Worm (Caenorhabditis elegans) whole organism, late embryonic: ENCODE measurements around the gene C04C11.1.

Source experiments
- C38D4.7 ChIP-seq: fragments of 200-800 bp; sonication (Bioruptor generic); optimal IDR thresholded peaks from 2 replicates; lab custom pipeline; 2018; ENCODE audit warnings: mild to moderate bottlenecking, missing genetic modification characterization, moderate library complexity, missing compliant biosample characterization
- F13H6.1 ChIP-seq: sonication (generic microtip); optimal IDR thresholded peaks from 2 replicates; lab custom pipeline; 2016; ENCODE audit warnings: missing genetic modification characterization, missing compliant biosample characterization
- K02D7.2 ChIP-seq: sonication (generic microtip); optimal IDR thresholded peaks from 2 replicates; lab custom pipeline; 2017; ENCODE audit warnings: mild to moderate bottlenecking, missing genetic modification characterization, missing compliant biosample characterization
- ama-1 ChIP-seq: fragments of 150-350 bp; optimal IDR thresholded peaks from 2 replicates; lab custom pipeline; 2014
- ceh-18 ChIP-seq: sonication (generic microtip); optimal IDR thresholded peaks from 2 replicates; lab custom pipeline; 2016; ENCODE audit warnings: missing genetic modification characterization, missing compliant biosample characterization
- ceh-19 ChIP-seq: fragments of 200-800 bp; sonication (Bioruptor generic); optimal IDR thresholded peaks from 2 replicates; lab custom pipeline; 2018; ENCODE audit warnings: mild to moderate bottlenecking, missing genetic modification characterization, missing compliant biosample characterization
- ceh-2 ChIP-seq: sonication (generic microtip); optimal IDR thresholded peaks from 2 replicates; lab custom pipeline; 2016; ENCODE audit warnings: missing genotype, missing genetic modification characterization, missing compliant biosample characterization
- ceh-24 ChIP-seq: sonication (generic microtip); optimal IDR thresholded peaks from 2 replicates; lab custom pipeline; 2016; ENCODE audit warnings: mild to moderate bottlenecking, missing genetic modification characterization, missing compliant biosample characterization
- ceh-34 ChIP-seq: sonication (generic microtip); optimal IDR thresholded peaks from 2 replicates; lab custom pipeline; 2016; ENCODE audit warnings: mild to moderate bottlenecking, missing genetic modification characterization, missing compliant biosample characterization
- ceh-45 ChIP-seq: fragments of 200-800 bp; sonication (Bioruptor generic); IDR thresholded peaks from 2 replicates; pipeline ENCODE4 v1.3.6; 2022; ENCODE audit warnings: missing genetic modification reagents, missing genetic modification characterization, missing compliant biosample characterization
- ceh-6 ChIP-seq: fragments of 200-800 bp; sonication (Bioruptor generic); optimal IDR thresholded peaks from 2 replicates; lab custom pipeline; 2018; ENCODE audit warnings: mild to moderate bottlenecking, missing genetic modification characterization, missing compliant biosample characterization
- ceh-9 ChIP-seq: sonication (generic microtip); optimal IDR thresholded peaks from 2 replicates; lab custom pipeline; 2016; ENCODE audit warnings: mild to moderate bottlenecking, missing genetic modification characterization, inconsistent platforms, missing compliant biosample characterization
- che-1 ChIP-seq: sonication (generic microtip); optimal IDR thresholded peaks from 2 replicates; lab custom pipeline; 2016; ENCODE audit warnings: mild to moderate bottlenecking, missing genetic modification characterization, missing compliant biosample characterization
- dmd-4 ChIP-seq: sonication (generic microtip); optimal IDR thresholded peaks from 2 replicates; lab custom pipeline; 2016; ENCODE audit warnings: borderline replicate concordance, missing genetic modification characterization, missing compliant biosample characterization
- elt-2 ChIP-seq: sonication (generic microtip); optimal IDR thresholded peaks from 2 replicates; lab custom pipeline; 2016; ENCODE audit warnings: missing genetic modification reagents, missing genetic modification characterization, missing compliant biosample characterization
- elt-4 ChIP-seq: sonication (generic microtip); optimal IDR thresholded peaks from 2 replicates; lab custom pipeline; 2016; ENCODE audit warnings: missing genetic modification characterization, missing compliant biosample characterization
- eyg-1 ChIP-seq: sonication (generic microtip); optimal IDR thresholded peaks from 2 replicates; lab custom pipeline; 2016; ENCODE audit warnings: missing genotype, missing genetic modification characterization, missing compliant biosample characterization
- gmeb-2 ChIP-seq: sonication (generic microtip); optimal IDR thresholded peaks from 2 replicates; lab custom pipeline; 2016; ENCODE audit warnings: missing genetic modification characterization, inconsistent platforms, missing compliant biosample characterization
- hlh-13 ChIP-seq: fragments of 200-800 bp; sonication (Bioruptor generic); optimal IDR thresholded peaks from 2 replicates; lab custom pipeline; 2018; ENCODE audit warnings: mild to moderate bottlenecking, missing genetic modification characterization, missing compliant biosample characterization
- hlh-15 ChIP-seq: sonication (generic microtip); optimal IDR thresholded peaks from 2 replicates; lab custom pipeline; 2016; ENCODE audit warnings: missing genetic modification characterization, missing compliant biosample characterization
- hlh-30 ChIP-seq: sonication (generic microtip); optimal IDR thresholded peaks from 2 replicates; lab custom pipeline; 2017; ENCODE audit warnings: antibody characterized with exemption, missing genetic modification characterization, missing compliant biosample characterization; ENCODE audit not compliant: insufficient read depth
- hlh-6 ChIP-seq: sonication (generic microtip); optimal IDR thresholded peaks from 2 replicates; lab custom pipeline; 2016; ENCODE audit warnings: missing genotype, missing genetic modification characterization, missing compliant biosample characterization
- lim-6 ChIP-seq: sonication (generic microtip); optimal IDR thresholded peaks from 2 replicates; lab custom pipeline; 2016; ENCODE audit warnings: missing genetic modification characterization, missing compliant biosample characterization
- mec-3 ChIP-seq: sonication (generic microtip); optimal IDR thresholded peaks from 2 replicates; lab custom pipeline; 2016; ENCODE audit warnings: borderline replicate concordance, missing genetic modification characterization, missing compliant biosample characterization
- nfya-1 ChIP-seq: sonication (generic microtip); optimal IDR thresholded peaks from 2 replicates; lab custom pipeline; 2017; ENCODE audit warnings: missing genetic modification characterization, mild to moderate bottlenecking, missing compliant biosample characterization, antibody characterized with exemption, moderate library complexity
- nhr-232 ChIP-seq: sonication (generic microtip); optimal IDR thresholded peaks from 2 replicates; lab custom pipeline; 2016; ENCODE audit warnings: missing genetic modification characterization, missing compliant biosample characterization
- npax-4 ChIP-seq: sonication (generic microtip); optimal IDR thresholded peaks from 2 replicates; lab custom pipeline; 2016; ENCODE audit warnings: missing genetic modification characterization, missing compliant biosample characterization
- pag-3 ChIP-seq: sonication (generic microtip); optimal IDR thresholded peaks from 2 replicates; lab custom pipeline; 2016; ENCODE audit warnings: missing compliant biosample characterization, missing genetic modification characterization, borderline replicate concordance
- pax-1 ChIP-seq: fragments of 150-350 bp; optimal IDR thresholded peaks from 2 replicates; lab custom pipeline; 2014; ENCODE audit warnings: missing biosample characterization, missing genetic modification characterization
- pha-4 ChIP-seq: fragments of 150-350 bp; optimal IDR thresholded peaks from 2 replicates; lab custom pipeline; 2018; ENCODE audit warnings: missing biosample characterization, missing genetic modification reagents, missing genetic modification characterization
- pros-1 ChIP-seq: fragments of 150-350 bp; optimal IDR thresholded peaks from 2 replicates; lab custom pipeline; 2014; ENCODE audit warnings: missing biosample characterization, missing genetic modification reagents, missing genetic modification characterization
- sox-4 ChIP-seq: sonication (generic microtip); optimal IDR thresholded peaks from 2 replicates; lab custom pipeline; 2017; ENCODE audit warnings: mild to moderate bottlenecking, missing genetic modification characterization, inconsistent platforms, missing compliant biosample characterization
- syd-9 ChIP-seq: sonication (generic microtip); optimal IDR thresholded peaks from 2 replicates; lab custom pipeline; 2016; ENCODE audit warnings: mild to moderate bottlenecking, missing genetic modification characterization, moderate library complexity, missing compliant biosample characterization
- tbx-2 ChIP-seq: sonication (generic microtip); optimal IDR thresholded peaks from 2 replicates; lab custom pipeline; 2016; ENCODE audit warnings: missing genetic modification characterization, missing compliant biosample characterization
- ttx-3 ChIP-seq: sonication (generic microtip); optimal IDR thresholded peaks from 2 replicates; lab custom pipeline; 2016; ENCODE audit warnings: missing genetic modification reagents, missing genetic modification characterization, missing compliant biosample characterization
- zip-5 ChIP-seq: sonication (generic microtip); optimal IDR thresholded peaks from 2 replicates; lab custom pipeline; 2016; ENCODE audit warnings: missing genetic modification characterization, missing compliant biosample characterization

Gene C04C11.1

ce11 chrX:14000198-14000748, 20.1 kb upstream of the C04C11.1 start:
- TF ChIP-seq pag-3: no peak
- no peak for TF ChIP-seq npax-4

- TF ChIP-seq F13H6.1 (no peak), tbx-2 (tag; lab: Kevin White, UChicago) (peak; percentile 7), pros-1 (tag; lab: Kevin White, UChicago) (no peak), zip-5 (tag; lab: Kevin White, UChicago) (no peak), ceh-9 (tag; lab: Kevin White, UChicago) (no peak), ceh-24 (tag; lab: Kevin White, UChicago) (no peak)
- TF ChIP-seq, all 69 proteins: peak for 1
Measured at ce11 chrX:14001494-14001974, 18.9 kb upstream of the C04C11.1 start, which contains the start of gene cytb-5.1. Gene cytb-5.1, plus strand, starts transcription at chrX:14001924.

ce11 chrX:14002739-14003138, 17.7 kb upstream of the C04C11.1 start:
- TF ChIP-seq pros-1 (tag; lab: Kevin White, UChicago) (no peak), lim-6 (no peak), hlh-30 (tag; lab: Kevin White, UChicago) (no peak), elt-4 (tag; lab: Kevin White, UChicago) (no peak), hlh-6 (tag; lab: Kevin White, UChicago) (no peak), hlh-13 (GFP tag; lab: Kevin White, UChicago) (no peak), nfya-1 (no peak), ceh-6 (GFP tag; lab: Kevin White, UChicago) (no peak), hlh-15 (tag; lab: Kevin White, UChicago) (no peak), C38D4.7 (GFP tag; lab: Kevin White, UChicago) (no peak), syd-9 (tag; lab: Kevin White, UChicago) (no peak), elt-2 (tag; lab: Kevin White, UChicago) (no peak)
- TF ChIP-seq, all 69 proteins: peak for 0

ce11 chrX:14003538-14003937, 16.9 kb upstream of the C04C11.1 start:
- TF ChIP-seq eyg-1: no peak
- TF ChIP-seq C38D4.7 (GFP tag; lab: Kevin White, UChicago): no peak
- no peak for TF ChIP-seq pros-1 (tag; lab: Kevin White, UChicago)
- TF ChIP-seq ama-1 (lab: Kevin White, UChicago): no peak
- TF ChIP-seq ceh-2: no peak
- no peak for TF ChIP-seq K02D7.2 (tag; lab: Kevin White, UChicago)
- TF ChIP-seq pha-4 (tag; lab: Kevin White, UChicago): no peak

ce11 chrX:14008130-14008529, 12.3 kb upstream of the C04C11.1 start:
- no peak for TF ChIP-seq dmd-4 (tag; lab: Kevin White, UChicago)
- no peak for TF ChIP-seq sox-4 (tag; lab: Kevin White, UChicago)
- TF ChIP-seq ceh-19: no peak
- TF ChIP-seq gmeb-2 (tag; lab: Kevin White, UChicago): no peak
- no peak for TF ChIP-seq nhr-232 (tag; lab: Kevin White, UChicago)
- no peak for TF ChIP-seq ceh-18
- no peak for TF ChIP-seq ceh-45 (GFP tag; lab: Robert Waterston, UW)
- no peak for TF ChIP-seq pax-1 (tag; lab: Kevin White, UChicago)
- no peak for TF ChIP-seq hlh-13 (GFP tag; lab: Kevin White, UChicago)
- TF ChIP-seq mec-3: no peak
- no peak for TF ChIP-seq ttx-3 (tag; lab: Kevin White, UChicago)
- TF ChIP-seq che-1 (tag; lab: Kevin White, UChicago): no peak
- no peak for TF ChIP-seq eyg-1
- no peak for TF ChIP-seq ceh-34 (tag; lab: Kevin White, UChicago)
